Worm (Caenorhabditis elegans) whole organism, young adult: ENCODE measurements around the gene nspg-9.

ENCODE experiments used
- B0035.1 ChIP-seq: sonication (generic microtip); optimal IDR thresholded peaks from 2 replicates; lab custom pipeline; 2016; ENCODE audit warnings: missing genetic modification characterization, mild to moderate bottlenecking, missing compliant biosample characterization, missing genotype, missing genetic modification reagents
- C06A6.2 ChIP-seq: fragments of 200-800 bp; sonication (Bioruptor generic); conservative IDR thresholded peaks from 2 replicates; pipeline ENCODE4 v1.3.6; 2022; ENCODE audit warnings: missing genetic modification characterization, missing compliant biosample characterization
- F39B2.1 ChIP-seq: fragments of 200-800 bp; sonication (Bioruptor generic); IDR thresholded peaks from 2 replicates; pipeline ENCODE4 v1.3.6; 2022; ENCODE audit warnings: missing genetic modification reagents, missing genetic modification characterization, missing compliant biosample characterization
- F52B5.7 ChIP-seq: sonication (generic microtip); optimal IDR thresholded peaks from 2 replicates; lab custom pipeline; 2016; ENCODE audit warnings: mild to moderate bottlenecking, missing genetic modification characterization, missing compliant biosample characterization
- F55B11.4 ChIP-seq: sonication (generic microtip); optimal IDR thresholded peaks from 2 replicates; lab custom pipeline; 2016; ENCODE audit warnings: missing compliant biosample characterization, missing genetic modification characterization, borderline replicate concordance; ENCODE audit not compliant: insufficient read depth
- F57A8.1 ChIP-seq: fragments of 200-800 bp; sonication (Bioruptor generic); optimal IDR thresholded peaks from 2 replicates; lab custom pipeline; 2018; ENCODE audit warnings: mild to moderate bottlenecking, missing genetic modification characterization, moderate library complexity, missing compliant biosample characterization
- F57C9.4 ChIP-seq: sonication (generic microtip); optimal IDR thresholded peaks from 2 replicates; lab custom pipeline; 2017; ENCODE audit warnings: mild to moderate bottlenecking, missing genetic modification characterization, missing compliant biosample characterization
- K12H6.12 ChIP-seq: fragments of 200-800 bp; sonication (Bioruptor generic); optimal IDR thresholded peaks from 2 replicates; lab custom pipeline; 2018; ENCODE audit warnings: mild to moderate bottlenecking, missing genetic modification characterization, missing compliant biosample characterization
- T26A5.8 ChIP-seq: sonication (generic microtip); optimal IDR thresholded peaks from 2 replicates; lab custom pipeline; 2016; ENCODE audit warnings: missing genetic modification characterization, missing compliant biosample characterization
- Y53F4B.3 ChIP-seq: fragments of 200-800 bp; sonication (Bioruptor generic); IDR thresholded peaks from 2 replicates; pipeline ENCODE4 v1.3.6; 2022; ENCODE audit warnings: missing genetic modification reagents, missing genetic modification characterization, missing compliant biosample characterization
- aptf-2 ChIP-seq: fragments of 200-800 bp; sonication (Bioruptor generic); conservative IDR thresholded peaks from 2 replicates; pipeline ENCODE4 v1.3.6; 2022; ENCODE audit warnings: missing genetic modification reagents, missing genetic modification characterization, missing compliant biosample characterization
- athp-1 ChIP-seq: sonication (generic microtip); optimal IDR thresholded peaks from 2 replicates; lab custom pipeline; 2017; ENCODE audit warnings: mild to moderate bottlenecking, missing genetic modification characterization, missing compliant biosample characterization
- attf-6 ChIP-seq: fragments of 200-800 bp; sonication (Bioruptor generic); IDR thresholded peaks from 2 replicates; pipeline ENCODE4 v1.3.6; 2022; ENCODE audit warnings: missing genetic modification reagents, missing genetic modification characterization, missing compliant biosample characterization
- ccch-3 ChIP-seq: fragments of 200-800 bp; sonication (Bioruptor generic); optimal IDR thresholded peaks from 2 replicates; lab custom pipeline; 2018; ENCODE audit warnings: mild to moderate bottlenecking, missing genetic modification characterization, missing compliant biosample characterization
- cebp-1 ChIP-seq, 2 experiments: fragments of 200-800 bp in 1 of 2; sonication (Bioruptor generic) in 1 of 2; sonication (generic microtip) in 1 of 2; IDR thresholded peaks in 1 of 2; optimal IDR thresholded peaks in 1 of 2; 2 replicates each; pipeline versions ENCODE4 v1.3.6 to Lab custom; 2017 to 2022; ENCODE audit warnings: missing compliant biosample characterization in 2 of 2, missing genetic modification characterization in 2 of 2, mild to moderate bottlenecking in 1 of 2, missing genetic modification reagents in 1 of 2, moderate library complexity in 1 of 2
- cebp-2 ChIP-seq: fragments of 200-800 bp; sonication (Bioruptor generic); IDR thresholded peaks from 2 replicates; pipeline ENCODE4 v1.3.6; 2022; ENCODE audit warnings: missing genetic modification characterization, missing compliant biosample characterization
- ceh-100 ChIP-seq: fragments of 200-800 bp; sonication (Bioruptor generic); IDR thresholded peaks from 2 replicates; pipeline ENCODE4 v1.3.6; 2022; ENCODE audit warnings: missing genetic modification reagents, missing genetic modification characterization, missing compliant biosample characterization
- ceh-40 ChIP-seq: fragments of 200-800 bp; sonication (Bioruptor generic); IDR thresholded peaks from 2 replicates; pipeline ENCODE4 v1.3.6; 2022; ENCODE audit warnings: missing genetic modification characterization, missing compliant biosample characterization
- ceh-79 ChIP-seq: sonication (generic microtip); optimal IDR thresholded peaks from 2 replicates; lab custom pipeline; 2017; ENCODE audit warnings: mild to moderate bottlenecking, missing genetic modification characterization, missing compliant biosample characterization
- dpff-1 ChIP-seq: sonication (generic microtip); optimal IDR thresholded peaks from 2 replicates; lab custom pipeline; 2017; ENCODE audit warnings: mild to moderate bottlenecking, missing genetic modification characterization, missing compliant biosample characterization
- egl-18 ChIP-seq: fragments of 200-800 bp; sonication (Bioruptor generic); IDR thresholded peaks from 2 replicates; pipeline ENCODE4 v1.3.6; 2022; ENCODE audit warnings: missing genetic modification reagents, missing genetic modification characterization, missing compliant biosample characterization
- ekl-4 ChIP-seq: fragments of 200-800 bp; sonication (Bioruptor generic); IDR thresholded peaks from 2 replicates; pipeline ENCODE4 v1.3.6; 2022; ENCODE audit warnings: missing genetic modification reagents, missing genetic modification characterization, missing compliant biosample characterization
- ets-4 ChIP-seq: fragments of 200-800 bp; sonication (Bioruptor generic); optimal IDR thresholded peaks from 2 replicates; lab custom pipeline; 2018; ENCODE audit warnings: mild to moderate bottlenecking, missing genetic modification characterization, missing compliant biosample characterization
- hlh-12 ChIP-seq: sonication (generic microtip); optimal IDR thresholded peaks from 2 replicates; lab custom pipeline; 2016; ENCODE audit warnings: missing genetic modification characterization, missing compliant biosample characterization
- hlh-26 ChIP-seq: fragments of 200-800 bp; sonication (Bioruptor generic); conservative IDR thresholded peaks from 2 replicates; pipeline ENCODE4 v1.3.6; 2022; ENCODE audit warnings: missing genetic modification reagents, missing genetic modification characterization, missing compliant biosample characterization
- hrde-1 ChIP-seq: sonication (generic microtip); optimal IDR thresholded peaks from 2 replicates; lab custom pipeline; 2016; ENCODE audit warnings: missing genetic modification characterization, mild to moderate bottlenecking, missing compliant biosample characterization, moderate library complexity, missing genotype, missing genetic modification reagents, borderline replicate concordance
- lin-40 ChIP-seq: sonication (generic microtip); optimal IDR thresholded peaks from 2 replicates; lab custom pipeline; 2016; ENCODE audit warnings: missing genetic modification characterization, mild to moderate bottlenecking, missing compliant biosample characterization, missing genotype, missing genetic modification reagents
- lir-1 ChIP-seq: fragments of 200-800 bp; sonication (Bioruptor generic); conservative IDR thresholded peaks from 2 replicates; pipeline ENCODE4 v1.3.6; 2022; ENCODE audit warnings: missing genetic modification reagents, missing genetic modification characterization, missing compliant biosample characterization
- madf-3 ChIP-seq: fragments of 200-800 bp; sonication (Bioruptor generic); IDR thresholded peaks from 2 replicates; pipeline ENCODE4 v1.3.6; 2022; ENCODE audit warnings: missing genetic modification reagents, missing genetic modification characterization, missing compliant biosample characterization
- madf-6 ChIP-seq: fragments of 200-800 bp; sonication (Bioruptor generic); IDR thresholded peaks from 2 replicates; pipeline ENCODE4 v1.3.6; 2022; ENCODE audit warnings: missing genetic modification reagents, missing genetic modification characterization, missing compliant biosample characterization
- mcd-1 ChIP-seq: fragments of 200-800 bp; sonication (Bioruptor generic); IDR thresholded peaks from 2 replicates; pipeline ENCODE4 v1.3.6; 2022; ENCODE audit warnings: missing genetic modification reagents, missing genetic modification characterization, missing compliant biosample characterization
- mel-28 ChIP-seq: sonication (generic microtip); optimal IDR thresholded peaks from 2 replicates; lab custom pipeline; 2016; ENCODE audit warnings: borderline replicate concordance, mild to moderate bottlenecking, missing genetic modification characterization, missing compliant biosample characterization
- nfyb-1 ChIP-seq: fragments of 200-800 bp; sonication (Bioruptor generic); IDR thresholded peaks from 2 replicates; pipeline ENCODE4 v1.3.6; 2022; ENCODE audit warnings: missing genetic modification reagents, missing genetic modification characterization, missing compliant biosample characterization
- nhr-120 ChIP-seq: fragments of 200-800 bp; sonication (Bioruptor generic); IDR thresholded peaks from 2 replicates; pipeline ENCODE4 v1.3.6; 2022; ENCODE audit warnings: missing genetic modification characterization, missing compliant biosample characterization
- pbrm-1 ChIP-seq: fragments of 200-800 bp; sonication (Bioruptor generic); IDR thresholded peaks from 2 replicates; pipeline ENCODE4 v1.3.6; 2022; ENCODE audit warnings: missing genetic modification reagents, missing genetic modification characterization, missing compliant biosample characterization
- pha-4 ChIP-seq: fragments of 150-350 bp; sonication (generic microtip); optimal IDR thresholded peaks from 2 replicates; lab custom pipeline; 2014; ENCODE audit warnings: missing biosample characterization, missing genetic modification reagents, missing genetic modification characterization
- rpc-1 ChIP-seq, 2 experiments: fragments of 150-350 bp in 1 of 2; sonication (generic microtip) in 1 of 2; optimal IDR thresholded peaks; 2 replicates each; lab custom pipeline; 2014 to 2018; ENCODE audit warnings: missing biosample characterization in 1 of 2, missing genetic modification characterization in 1 of 2, missing genetic modification reagents in 1 of 2, missing genotype in 1 of 2
- sea-2 ChIP-seq: fragments of 200-800 bp; sonication (Bioruptor generic); IDR thresholded peaks from 2 replicates; pipeline ENCODE4 v1.3.6; 2022; ENCODE audit warnings: missing genetic modification characterization, missing compliant biosample characterization
- snpc-4 ChIP-seq, 5 experiments: fragments of 150-350 bp in 1 of 5; sonication (generic microtip) in 4 of 5; optimal IDR thresholded peaks; 2 replicates each; lab custom pipeline; 2014 to 2018; ENCODE audit warnings: missing genetic modification characterization in 5 of 5, missing biosample characterization in 3 of 5, antibody characterized with exemption in 2 of 5, mild to moderate bottlenecking in 2 of 5, missing compliant biosample characterization in 2 of 5, missing genotype in 2 of 5, moderate library complexity in 2 of 5, missing genetic modification reagents in 1 of 5
- somi-1 ChIP-seq: fragments of 200-800 bp; sonication (Bioruptor generic); optimal IDR thresholded peaks from 2 replicates; lab custom pipeline; 2018; ENCODE audit warnings: mild to moderate bottlenecking, missing genetic modification characterization, missing compliant biosample characterization
- sptf-2 ChIP-seq: fragments of 200-800 bp; sonication (Bioruptor generic); optimal IDR thresholded peaks from 2 replicates; lab custom pipeline; 2018; ENCODE audit warnings: mild to moderate bottlenecking, missing genetic modification characterization, missing compliant biosample characterization
- xnd-1 ChIP-seq: sonication (generic microtip); optimal IDR thresholded peaks from 2 replicates; lab custom pipeline; 2016; ENCODE audit warnings: missing genotype, missing genetic modification reagents, missing genetic modification characterization, missing compliant biosample characterization

Gene nspg-9

ce11 chrIV:14464065-14464567, 7.4 kb downstream of the nspg-9 start, which contains the start of gene dld-1 (continued):
- TF ChIP-seq somi-1 (GFP tag; lab: Kevin White, UChicago) (no peak), ccch-3 (GFP tag; lab: Kevin White, UChicago) (no peak), sea-2 (GFP tag; lab: Robert Waterston, UW) (no peak), lir-1 (GFP tag; lab: Robert Waterston, UW) (peak; percentile 78), pha-4 (peak; percentile 53), hlh-12 (tag; lab: Kevin White, UChicago) (no peak), K12H6.12 (tag; lab: Kevin White, UChicago) (peak; percentile 36), nfyb-1 (peak; percentile 83), cebp-2 (GFP tag; lab: Robert Waterston, UW) (no peak), aptf-2 (GFP tag; lab: Robert Waterston, UW) (no peak), mcd-1 (peak; percentile 83), hlh-26 (no peak), egl-18 (GFP tag; lab: Robert Waterston, UW) (no peak), sptf-2 (no peak), ceh-40 (GFP tag; lab: Robert Waterston, UW) (no peak), F57C9.4 (tag; lab: Kevin White, UChicago) (no peak), ekl-4 (GFP tag; lab: Robert Waterston, UW) (peak; percentile 87), hrde-1 (tag; lab: Kevin White, UChicago) (no peak), B0035.1 (tag; lab: Kevin White, UChicago) (no peak), mel-28 (no peak), xnd-1 (tag; lab: Kevin White, UChicago) (peak; percentile 24), F39B2.1 (GFP tag; lab: Robert Waterston, UW) (no peak), lin-40 (tag; lab: Kevin White, UChicago) (peak; percentile 89), madf-3 (GFP tag; lab: Robert Waterston, UW) (peak; percentile 76), nhr-120 (no peak), ceh-100 (GFP tag; lab: Robert Waterston, UW) (0 out of 2 replicates have a peak, but pooled peaks have one; percentile 17), F52B5.7 (tag; lab: Kevin White, UChicago) (no peak), F57A8.1 (no peak), rpc-1 (optimal IDR thresholded peaks at IDR 0.05; lab: Kevin White, UChicago) (no peak), rpc-1 (tag; optimal IDR thresholded peaks at IDR 0.05; lab: Kevin White, UChicago) (no peak), ets-4 (GFP tag; lab: Kevin White, UChicago) (no peak), C06A6.2 (GFP tag; lab: Robert Waterston, UW) (0 out of 2 replicates have a peak, but pooled peaks have one; percentile 34), Y53F4B.3 (GFP tag; lab: Robert Waterston, UW) (no peak)

- peak; percentile 32; the same call in 1 of the 2 replicates for TF ChIP-seq madf-6
- no peak for TF ChIP-seq F55B11.4 (tag; lab: Kevin White, UChicago)
- no peak for TF ChIP-seq pbrm-1 (GFP tag; lab: Robert Waterston, UW)
- no peak for TF ChIP-seq athp-1 (tag; lab: Kevin White, UChicago)
- TF ChIP-seq ceh-79 (tag; lab: Kevin White, UChicago) = no peak
- no peak for TF ChIP-seq hlh-12 (tag; lab: Kevin White, UChicago)
- TF ChIP-seq C06A6.2 (GFP tag; lab: Robert Waterston, UW) = no peak
- TF ChIP-seq cebp-2 (GFP tag; lab: Robert Waterston, UW) = 0 out of 2 replicates have a peak, but pooled peaks have one; percentile 23
- peak; percentile 55 for TF ChIP-seq attf-6
- no peak for TF ChIP-seq dpff-1 (tag; lab: Kevin White, UChicago)
- no peak for TF ChIP-seq cebp-1 (GFP tag; IDR thresholded peaks at IDR 0.05; lab: Robert Waterston, UW)
- TF ChIP-seq cebp-1 (tag; optimal IDR thresholded peaks at IDR 0.05; lab: Kevin White, UChicago) = no peak
- no peak for TF ChIP-seq snpc-4 (GFP tag; optimal IDR thresholded peaks at IDR 0.05; lab: Kevin White, UChicago)
- TF ChIP-seq snpc-4 (tag; optimal IDR thresholded peaks at IDR 0.05; lab: Kevin White, UChicago) = peak in 1 of 4 experiments; percentile 57
- TF ChIP-seq T26A5.8 (tag; lab: Kevin White, UChicago) = no peak
Observed at ce11 chrIV:14466048-14466447, 9.3 kb downstream of the nspg-9 start.
